Worm (Caenorhabditis elegans): ENCODE data around the gene nhr-95.

Gene nhr-95

DNA sequence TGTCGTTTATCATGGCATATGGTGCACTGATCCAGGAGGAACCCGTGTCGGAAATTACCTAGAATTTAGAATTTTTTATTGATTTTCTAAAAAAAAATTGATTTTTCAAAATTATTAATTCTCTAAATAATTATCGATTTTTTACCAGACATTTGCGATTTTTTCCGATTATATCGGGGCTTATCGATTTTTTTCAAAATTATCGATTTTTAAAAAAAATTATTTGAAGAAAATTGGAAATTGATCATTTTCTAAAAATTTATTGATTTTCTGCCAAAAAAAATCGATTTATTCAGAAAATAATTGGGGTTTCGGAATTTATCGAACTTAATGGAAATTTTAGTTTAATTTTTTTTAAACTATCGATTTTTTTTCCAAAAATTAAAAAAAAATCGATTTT lies 46.4 kb downstream of the nhr-95 start:
- no peak for TF ChIP-seq unc-62 (GFP tag; optimal IDR thresholded peaks at IDR 0.05)

DNA sequence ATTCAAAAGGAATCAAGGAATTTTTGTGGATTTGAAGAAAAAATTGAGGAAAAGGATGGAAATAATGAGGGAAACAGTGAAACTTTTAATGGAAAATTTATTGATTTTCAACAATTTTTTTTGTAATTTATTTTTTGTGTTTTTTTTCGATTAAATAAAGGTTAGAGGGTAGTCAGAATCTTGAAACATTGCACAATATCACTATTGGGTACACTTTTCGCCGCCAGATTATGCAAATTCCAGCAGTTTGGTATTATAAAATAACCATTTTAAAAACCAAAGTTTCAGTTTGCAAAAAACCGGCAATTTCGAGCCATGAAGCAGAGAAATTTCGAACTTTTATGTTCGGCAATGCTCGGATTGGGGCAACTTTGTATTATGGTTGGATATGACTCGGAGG lies 51.0 kb downstream of the nhr-95 start, which contains the start of gene Y39B6A.27:
Gene Y39B6A.27, plus strand, starts transcription at position 301 of the 400 bp plus-strand sequence.
- no peak for TF ChIP-seq unc-62 (GFP tag; optimal IDR thresholded peaks at IDR 0.05)

DNA sequence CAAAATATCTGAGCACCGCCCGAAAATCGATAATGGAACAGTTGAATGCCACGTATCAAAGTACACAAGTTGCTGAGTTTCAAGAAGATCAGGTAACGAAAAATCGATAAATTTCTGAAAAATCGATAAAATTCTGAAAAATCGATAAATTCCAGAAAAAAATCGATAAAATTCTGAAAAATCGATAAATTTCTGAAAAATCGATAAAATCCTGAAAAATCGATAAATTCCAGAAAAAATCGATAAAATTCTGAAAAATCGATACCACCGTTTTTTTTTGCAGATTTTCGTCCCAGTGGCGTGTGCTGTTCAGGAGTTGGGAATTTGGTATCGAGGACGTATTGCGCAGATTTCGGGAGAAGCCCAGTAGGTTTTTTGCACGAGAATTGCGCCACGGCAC lies 55.1 kb downstream of the nhr-95 start:
- no peak for TF ChIP-seq unc-62 (GFP tag; optimal IDR thresholded peaks at IDR 0.05)
